Fruit fly (Drosophila melanogaster) S2 (cell line): ENCODE data around the gene Xport-B.

Experiments used
- CG8478 ChIP-seq: fragments of >200 bp; optimal IDR thresholded peaks from 2 replicates; lab custom pipeline; 2018
- CTCF ChIP-seq, 2 experiments: fragments of >200 bp; optimal IDR thresholded peaks; 2 replicates each; lab custom pipeline; 2018

Gene Xport-B

DNA sequence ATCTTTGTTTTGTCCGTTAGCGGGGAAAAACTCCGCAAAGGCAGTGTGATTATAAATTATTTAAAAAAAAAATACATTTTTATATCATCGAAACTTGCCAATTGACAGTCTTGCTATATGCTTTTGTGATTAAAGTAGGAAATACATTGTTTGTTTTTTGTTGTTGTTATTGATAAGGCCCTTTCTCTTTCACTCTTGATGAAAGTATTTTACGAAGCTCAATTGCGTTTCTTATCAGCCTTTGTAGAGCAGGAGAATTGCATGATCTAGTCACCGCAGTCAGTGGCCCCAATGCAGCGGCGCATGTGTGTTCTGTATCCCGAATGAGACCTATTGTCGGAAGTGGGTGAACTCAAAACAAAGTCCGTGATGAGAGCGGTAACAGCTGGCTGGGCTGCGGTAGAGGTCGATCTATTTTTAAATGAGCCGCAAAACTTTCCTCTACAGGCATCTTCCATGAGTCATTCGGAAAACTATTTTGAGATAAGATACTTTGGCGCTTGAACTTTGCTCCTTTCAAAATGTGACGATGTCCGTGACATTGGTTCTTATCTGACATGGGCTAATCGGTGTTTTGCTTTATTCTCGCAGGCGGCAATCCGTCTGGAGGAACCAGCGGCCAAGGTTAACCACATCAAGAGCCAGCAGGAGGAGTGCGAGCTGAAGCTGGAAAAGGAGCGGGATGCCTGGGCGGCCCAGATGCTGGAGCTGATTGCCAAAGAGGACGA, 4.7 kb downstream of the Xport-B start:
- TF ChIP-seq CTCF (optimal IDR thresholded peaks at IDR 0.05; lab: Kevin White, UChicago): no peak
- no peak for TF ChIP-seq CG8478 (lab: Kevin White, UChicago)

- TF ChIP-seq CTCF (optimal IDR thresholded peaks at IDR 0.05; lab: Kevin White, UChicago) (no peak), CG8478 (lab: Kevin White, UChicago) (no peak)
Measured at dm6 chr3R:19909541-19910182, 5.5 kb downstream of the Xport-B start.

dm6 chr3R:19908863-19909343, 6.3 kb downstream of the Xport-B start:
- no peak for TF ChIP-seq CG8478 (lab: Kevin White, UChicago)
- no peak for TF ChIP-seq CTCF (optimal IDR thresholded peaks at IDR 0.05; lab: Kevin White, UChicago)

- TF ChIP-seq CG8478 (lab: Kevin White, UChicago): no peak
- TF ChIP-seq CTCF (optimal IDR thresholded peaks at IDR 0.05; lab: Kevin White, UChicago): no peak
Measured at dm6 chr3R:19905932-19906439, 9.2 kb downstream of the Xport-B start.

DNA sequence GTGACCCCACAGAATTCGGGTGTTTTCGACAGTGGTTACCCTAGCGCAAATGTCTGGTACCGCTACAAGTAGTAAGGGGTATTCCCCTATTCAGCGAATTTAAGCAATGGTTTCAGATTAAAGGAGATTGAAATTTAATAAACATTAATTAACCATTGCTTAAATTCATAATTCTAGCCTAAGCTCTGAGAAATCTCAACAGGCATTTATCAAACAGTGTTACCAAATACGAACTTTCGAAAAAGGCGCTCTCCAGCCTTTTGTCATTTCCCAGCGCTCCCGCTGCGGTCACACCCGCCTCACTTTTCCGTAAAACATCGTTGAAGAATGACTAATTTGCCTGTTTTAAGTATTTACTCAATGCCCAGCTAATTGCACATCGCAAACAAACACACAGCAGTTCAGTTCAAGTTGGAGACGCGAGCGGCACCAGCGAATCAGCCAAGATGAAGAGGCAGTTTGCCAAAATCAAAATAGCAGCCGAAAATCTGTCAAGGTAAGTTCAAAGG, 10.3 kb downstream of the Xport-B start, which contains the start of the genes Surf6 and RhoGAP92B:
TSS of gene Surf6 (minus strand) at position 4 of the 509 bp plus-strand sequence.
TSS of gene RhoGAP92B (plus strand) at position 300 of the 509 bp plus-strand sequence.
- peak in 1 of 2 experiments; percentile 9 for TF ChIP-seq CTCF (optimal IDR thresholded peaks at IDR 0.05; lab: Kevin White, UChicago)
- no peak for TF ChIP-seq CG8478 (lab: Kevin White, UChicago)

dm6 chr3R:19902926-19903739, 12.1 kb downstream of the Xport-B start, which contains the start of gene ClpX:
TSS of gene ClpX (minus strand) at chr3R:19903689.
- TF ChIP-seq CTCF (optimal IDR thresholded peaks at IDR 0.05; lab: Kevin White, UChicago): no peak
- no peak for TF ChIP-seq CG8478 (lab: Kevin White, UChicago)

DNA sequence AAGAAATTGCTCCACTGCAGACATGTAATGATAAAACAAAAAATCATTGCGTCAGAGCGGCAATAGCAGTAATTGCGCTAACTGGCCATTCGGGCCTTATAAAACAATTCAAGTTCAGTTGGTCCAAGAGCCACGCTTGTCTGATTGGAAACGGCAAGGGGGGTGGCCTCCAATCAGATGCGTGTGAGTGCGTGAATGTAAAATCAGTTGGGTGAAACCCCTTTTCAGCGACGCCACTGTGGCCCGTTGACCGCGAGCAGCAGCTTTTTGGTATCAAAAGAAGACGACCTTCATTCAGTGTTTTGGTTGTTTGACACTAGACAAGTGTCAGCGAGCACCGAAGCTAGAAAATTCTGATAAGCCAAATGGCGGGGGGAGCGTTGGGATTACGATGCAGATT, 12.9 kb downstream of the Xport-B start:
- TF ChIP-seq CG8478 (lab: Kevin White, UChicago) (no peak), CTCF (optimal IDR thresholded peaks at IDR 0.05; lab: Kevin White, UChicago) (no peak)

dm6 chr3R:19901742-19902141, 13.5 kb downstream of the Xport-B start:
- no peak for TF ChIP-seq CG8478 (lab: Kevin White, UChicago)
- no peak for TF ChIP-seq CTCF (optimal IDR thresholded peaks at IDR 0.05; lab: Kevin White, UChicago)

DNA sequence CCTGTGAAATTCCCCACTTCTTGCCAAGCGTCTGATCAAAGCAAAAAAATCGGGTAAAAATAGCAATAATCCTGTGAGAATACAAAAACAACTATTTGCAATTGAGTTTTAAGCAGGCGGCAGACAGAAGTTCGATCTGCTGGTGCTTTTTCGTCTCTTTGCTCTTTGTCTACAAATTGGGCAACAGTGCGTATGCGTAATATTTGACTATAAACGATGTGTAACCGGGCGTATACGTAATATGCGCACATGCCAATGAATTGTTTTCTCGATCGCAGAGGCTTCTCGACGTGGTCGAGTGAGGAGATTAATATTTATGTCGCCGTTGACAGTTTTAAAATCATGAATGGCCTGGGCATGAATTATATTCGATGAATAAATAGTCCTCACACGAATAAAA, 19.9 kb downstream of the Xport-B start:
- no peak for TF ChIP-seq CG8478 (lab: Kevin White, UChicago)
- TF ChIP-seq CTCF (optimal IDR thresholded peaks at IDR 0.05; lab: Kevin White, UChicago): no peak

DNA sequence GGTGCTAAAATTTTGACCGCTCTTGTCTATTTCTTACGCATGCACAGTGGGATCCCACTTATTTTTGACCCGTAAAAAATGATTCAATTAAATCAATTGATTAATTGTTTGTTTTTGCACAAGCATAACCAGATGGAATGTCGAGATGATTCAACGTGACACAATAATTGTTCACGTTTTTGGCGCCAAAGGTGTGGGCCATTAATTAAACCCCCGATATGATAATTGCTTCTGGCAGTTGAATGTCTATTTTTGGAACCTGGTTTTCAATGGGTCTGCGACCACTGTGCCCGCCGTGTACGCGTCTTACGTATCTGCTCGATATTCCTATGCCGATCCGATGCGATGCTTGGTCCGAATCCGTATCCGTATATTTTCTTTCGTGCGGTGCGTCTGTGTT, 23.2 kb downstream of the Xport-B start:
- TF ChIP-seq CTCF (optimal IDR thresholded peaks at IDR 0.05; lab: Kevin White, UChicago) (no peak), CG8478 (lab: Kevin White, UChicago) (no peak)

DNA sequence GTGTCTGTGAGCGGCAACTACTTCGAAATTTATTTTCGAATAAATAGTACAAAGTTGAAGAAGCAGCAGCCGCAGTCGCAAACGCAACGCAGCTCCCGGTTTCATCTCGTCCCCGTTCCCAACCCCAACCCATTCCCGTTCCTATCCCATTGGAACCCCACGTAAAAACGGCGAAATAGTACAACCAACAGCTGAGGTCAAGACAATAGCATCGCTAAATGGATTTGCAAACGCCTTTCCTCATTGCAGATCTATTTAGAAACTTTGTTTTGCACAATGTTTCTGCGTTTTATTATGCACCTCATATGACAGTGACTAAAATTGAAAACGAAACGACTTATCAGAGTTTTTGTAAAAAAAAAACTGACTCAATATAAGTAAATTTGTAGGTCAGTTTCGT, 23.8 kb downstream of the Xport-B start:
- TF ChIP-seq CTCF (optimal IDR thresholded peaks at IDR 0.05; lab: Kevin White, UChicago) (no peak), CG8478 (lab: Kevin White, UChicago) (no peak)

- TF ChIP-seq CG8478 (lab: Kevin White, UChicago) (no peak), CTCF (optimal IDR thresholded peaks at IDR 0.05; lab: Kevin White, UChicago) (no peak)
Measured at dm6 chr3R:19890340-19890998, 24.7 kb downstream of the Xport-B start, which contains the start of gene CG4733. TSS of gene CG4733 (plus strand) at chr3R:19890689.

- TF ChIP-seq CG8478 (lab: Kevin White, UChicago): no peak
- TF ChIP-seq CTCF (optimal IDR thresholded peaks at IDR 0.05; lab: Kevin White, UChicago): no peak
Measured at dm6 chr3R:19889603-19890187, 25.5 kb downstream of the Xport-B start.
